Worm (Caenorhabditis elegans) whole organism, mixed stage, embryonic: ENCODE data around the gene piga-1.
A peak's percentile ranks its signal among the peaks of the same experiment; 100 is the strongest.

Source experiments
- M03D4.4 ChIP-seq: sonication (generic microtip); optimal IDR thresholded peaks from 2 replicates; lab custom pipeline; 2017; ENCODE audit warnings: mild to moderate bottlenecking, missing genetic modification characterization, missing compliant biosample characterization
- bed-3 ChIP-seq: fragments of 200-800 bp; sonication (Bioruptor generic); optimal IDR thresholded peaks from 3 replicates; lab custom pipeline; 2018; ENCODE audit warnings: mild to moderate bottlenecking, missing genetic modification characterization, moderate library complexity, missing compliant biosample characterization
- blmp-1 ChIP-seq: fragments of 150-350 bp; optimal IDR thresholded peaks from 2 replicates; lab custom pipeline; 2014; ENCODE audit warnings: missing biosample characterization, missing genetic modification characterization
- ceh-43 ChIP-seq: fragments of 200-800 bp; sonication (Bioruptor generic); optimal IDR thresholded peaks from 2 replicates; lab custom pipeline; 2018; ENCODE audit warnings: mild to moderate bottlenecking, missing genetic modification characterization, moderate library complexity, missing compliant biosample characterization
- ces-1 ChIP-seq: fragments of 150-350 bp; optimal IDR thresholded peaks from 2 replicates; lab custom pipeline; 2014; ENCODE audit warnings: missing biosample characterization, missing genetic modification reagents, missing genetic modification characterization
- cnd-1 ChIP-seq: fragments of 200-800 bp; sonication (Bioruptor generic); optimal IDR thresholded peaks from 2 replicates; lab custom pipeline; 2018; ENCODE audit warnings: mild to moderate bottlenecking, missing genetic modification characterization, missing compliant biosample characterization
- drap-1 ChIP-seq: fragments of 200-800 bp; sonication (Bioruptor generic); optimal IDR thresholded peaks from 3 replicates; lab custom pipeline; 2018; ENCODE audit warnings: mild to moderate bottlenecking, missing genetic modification characterization, missing compliant biosample characterization
- elt-1 ChIP-seq: sonication (generic microtip); optimal IDR thresholded peaks from 2 replicates; lab custom pipeline; 2017; ENCODE audit warnings: missing genetic modification characterization, mild to moderate bottlenecking, missing compliant biosample characterization, antibody characterized with exemption, moderate library complexity, borderline replicate concordance; ENCODE audit not compliant: insufficient read depth
- elt-3 ChIP-seq: fragments of 150-350 bp; optimal IDR thresholded peaks from 2 replicates; lab custom pipeline; 2014; ENCODE audit warnings: missing biosample characterization, missing genetic modification characterization
- ham-2 ChIP-seq: fragments of 200-800 bp; sonication (Bioruptor generic); optimal IDR thresholded peaks from 2 replicates; lab custom pipeline; 2018; ENCODE audit warnings: mild to moderate bottlenecking, missing genetic modification characterization, missing compliant biosample characterization
- hlh-1 ChIP-seq: fragments of 150-350 bp; optimal IDR thresholded peaks from 2 replicates; lab custom pipeline; 2014; ENCODE audit warnings: missing biosample characterization, missing genetic modification reagents, missing genetic modification characterization
- lin-13 ChIP-seq: fragments of 150-350 bp; optimal IDR thresholded peaks from 2 replicates; lab custom pipeline; 2014; ENCODE audit warnings: missing biosample characterization, missing genetic modification characterization
- lin-32 ChIP-seq: fragments of 200-800 bp; sonication (Bioruptor generic); optimal IDR thresholded peaks from 2 replicates; lab custom pipeline; 2018; ENCODE audit warnings: mild to moderate bottlenecking, missing genetic modification characterization, missing compliant biosample characterization
- lsy-2 ChIP-seq: fragments of 150-350 bp; optimal IDR thresholded peaks from 2 replicates; lab custom pipeline; 2014; ENCODE audit warnings: missing biosample characterization, missing genetic modification characterization
- mab-5 ChIP-seq: fragments of 150-350 bp; optimal IDR thresholded peaks from 2 replicates; lab custom pipeline; 2014; ENCODE audit warnings: missing biosample characterization, missing genetic modification characterization
- mls-2 ChIP-seq: sonication (generic microtip); optimal IDR thresholded peaks from 2 replicates; lab custom pipeline; 2016; ENCODE audit warnings: mild to moderate bottlenecking, missing genetic modification characterization, moderate library complexity, missing compliant biosample characterization
- nhr-12 ChIP-seq: fragments of 150-350 bp; optimal IDR thresholded peaks from 2 replicates; lab custom pipeline; 2014; ENCODE audit warnings: missing biosample characterization, missing genetic modification characterization
- nhr-237 ChIP-seq: fragments of 150-350 bp; optimal IDR thresholded peaks from 2 replicates; lab custom pipeline; 2014; ENCODE audit warnings: missing biosample characterization, missing genetic modification characterization
- nhr-76 ChIP-seq: sonication (generic microtip); optimal IDR thresholded peaks from 2 replicates; lab custom pipeline; 2017; ENCODE audit warnings: missing biosample characterization, missing genetic modification characterization
- pha-4 ChIP-seq: fragments of 150-350 bp; optimal IDR thresholded peaks from 2 replicates; lab custom pipeline; 2018; ENCODE audit warnings: missing biosample characterization, missing genetic modification reagents, missing genetic modification characterization
- tbx-8 ChIP-seq: fragments of 200-800 bp; sonication (Bioruptor generic); optimal IDR thresholded peaks from 2 replicates; lab custom pipeline; 2018; ENCODE audit warnings: mild to moderate bottlenecking, missing genetic modification characterization, moderate library complexity, missing compliant biosample characterization
- unc-120 ChIP-seq: sonication (generic microtip); optimal IDR thresholded peaks from 2 replicates; lab custom pipeline; 2017; ENCODE audit warnings: missing genetic modification characterization, missing compliant biosample characterization; ENCODE audit not compliant: poor library complexity, severe bottlenecking
- unc-39 ChIP-seq: fragments of 150-350 bp; optimal IDR thresholded peaks from 2 replicates; lab custom pipeline; 2014; ENCODE audit warnings: missing biosample characterization, missing genetic modification characterization
- unc-62 ChIP-seq: fragments of 150-350 bp; optimal IDR thresholded peaks from 2 replicates; lab custom pipeline; 2014; ENCODE audit warnings: missing biosample characterization, missing genetic modification reagents, missing genetic modification characterization
- zip-8 ChIP-seq: fragments of 150-350 bp; optimal IDR thresholded peaks from 2 replicates; lab custom pipeline; 2014; ENCODE audit warnings: missing biosample characterization, missing genetic modification characterization
- ztf-11 ChIP-seq: fragments of 150-350 bp; optimal IDR thresholded peaks from 2 replicates; lab custom pipeline; 2014; ENCODE audit warnings: missing biosample characterization, missing genetic modification characterization

Gene piga-1

DNA sequence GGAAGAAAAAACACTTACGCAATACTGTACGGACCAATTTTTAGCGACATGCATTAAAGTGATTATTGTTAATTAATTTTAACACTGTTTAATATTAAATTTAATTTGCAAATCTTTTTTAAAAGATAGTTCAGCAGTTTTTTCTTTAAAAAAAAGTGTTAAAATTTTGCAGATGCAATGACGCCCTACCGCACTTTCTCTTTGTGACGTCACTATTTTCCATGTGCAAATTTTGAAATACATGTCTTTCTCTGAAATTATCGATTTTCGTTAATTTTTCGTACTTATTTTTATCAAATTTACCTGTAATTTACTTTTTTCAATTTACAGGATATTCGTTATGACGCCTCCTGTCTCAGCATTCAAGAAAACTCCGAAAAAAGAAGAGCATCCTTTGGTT lies at the start of gene piga-1, which contains the start of gene eif-2Bepsilon:
piga-1 (minus strand) TSS at position 174 of the 400 bp plus-strand sequence.
eif-2Bepsilon (plus strand) TSS at position 331 of the 400 bp plus-strand sequence.
- TF ChIP-seq zip-8 (tag; lab: Kevin White, UChicago) = peak; percentile 56
- no peak for TF ChIP-seq ces-1 (GFP tag; lab: Kevin White, UChicago)

- TF ChIP-seq ceh-43 (no peak), nhr-237 (tag; lab: Kevin White, UChicago) (no peak), lin-32 (GFP tag; lab: Kevin White, UChicago) (no peak), lin-13 (no peak), tbx-8 (GFP tag; lab: Kevin White, UChicago) (no peak)
Observed at ce11 chrII:8710317-8710716, 48.8 kb upstream of the piga-1 start, which contains the start of gene srg-15. TSS of gene srg-15 (minus strand) at chrII:8710417.

DNA sequence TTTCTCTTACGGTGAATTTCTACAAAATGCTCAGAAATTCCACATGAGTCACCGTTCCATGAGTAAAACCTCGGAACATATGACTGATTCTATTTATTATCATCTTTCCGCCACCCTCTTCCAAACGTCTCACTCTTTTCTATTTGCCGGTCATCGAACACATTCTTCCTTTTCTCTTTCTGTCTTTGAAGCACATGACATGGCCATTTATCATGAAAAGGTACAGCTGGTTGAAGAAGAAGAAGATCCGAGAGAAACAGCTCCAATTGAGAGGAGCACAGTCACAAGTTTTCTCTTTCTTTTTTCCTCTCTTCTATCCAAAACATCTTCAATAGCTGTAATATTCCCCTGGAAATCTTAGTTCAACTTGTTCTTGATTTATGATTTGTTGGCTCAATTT lies 45.5 kb upstream of the piga-1 start, which contains the start of gene cup-16:
cup-16 (plus strand) TSS at position 132 of the 400 bp plus-strand sequence.
- peak; percentile 20 for TF ChIP-seq unc-62
- no peak for TF ChIP-seq bed-3 (GFP tag; lab: Kevin White, UChicago)
- TF ChIP-seq lin-13 = no peak
- peak; percentile 35 for TF ChIP-seq hlh-1
- peak; percentile 3 for TF ChIP-seq unc-120 (tag; lab: Kevin White, UChicago)

- TF ChIP-seq pha-4 = no peak
- no peak for TF ChIP-seq zip-8 (tag; lab: Kevin White, UChicago)
Observed at ce11 chrII:8704413-8704874, 42.9 kb upstream of the piga-1 start, which contains the start of gene prx-5. TSS of gene prx-5 (plus strand) at chrII:8704824.

DNA sequence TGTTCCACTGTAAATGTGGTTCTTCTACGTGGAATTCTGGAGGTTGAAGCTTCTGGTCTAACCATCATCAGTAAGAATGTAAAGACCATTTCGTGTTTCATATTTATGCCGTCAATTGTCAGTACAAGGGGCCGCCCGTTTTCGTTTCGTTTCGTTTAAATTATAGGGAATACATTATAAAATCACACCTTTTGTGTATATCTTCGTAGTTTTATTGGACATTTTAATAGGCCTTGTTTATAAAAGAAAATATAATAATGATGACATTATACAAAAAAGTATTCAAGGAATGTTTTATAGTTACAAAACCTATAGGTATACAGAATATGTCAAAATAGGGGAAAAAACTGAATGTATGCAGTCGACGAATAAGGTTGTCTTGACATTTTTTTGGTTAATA lies 42.2 kb upstream of the piga-1 start, which contains the start of gene ceh-7:
ceh-7 (minus strand) TSS at position 101 of the 400 bp plus-strand sequence.
- no peak for TF ChIP-seq nhr-237 (tag; lab: Kevin White, UChicago)
- TF ChIP-seq ham-2 (GFP tag; lab: Kevin White, UChicago) = no peak
- no peak for TF ChIP-seq M03D4.4 (tag; lab: Kevin White, UChicago)
- TF ChIP-seq nhr-76 (tag; lab: Kevin White, UChicago) = no peak
- no peak for TF ChIP-seq ceh-43
- TF ChIP-seq, all 35 proteins: peak for 0

ce11 chrII:8701619-8702350 lies 40.3 kb upstream of the piga-1 start, which contains the start of gene sphk-1:
TSS of gene sphk-1 (minus strand) at chrII:8701669.
- TF ChIP-seq pha-4 (peak; percentile 52), ceh-43 (no peak)

- TF ChIP-seq elt-1 (tag; lab: Kevin White, UChicago) = no peak
- peak; percentile 73 for TF ChIP-seq lsy-2 (tag; lab: Kevin White, UChicago)
- no peak for TF ChIP-seq cnd-1
- TF ChIP-seq mls-2 (tag; lab: Kevin White, UChicago) = no peak
- no peak for TF ChIP-seq ces-1 (GFP tag; lab: Kevin White, UChicago)
- no peak for TF ChIP-seq bed-3 (GFP tag; lab: Kevin White, UChicago)
- no peak for TF ChIP-seq mab-5
- TF ChIP-seq, all 35 proteins: peak for 1
Observed at ce11 chrII:8701059-8701458, 39.5 kb upstream of the piga-1 start.

DNA sequence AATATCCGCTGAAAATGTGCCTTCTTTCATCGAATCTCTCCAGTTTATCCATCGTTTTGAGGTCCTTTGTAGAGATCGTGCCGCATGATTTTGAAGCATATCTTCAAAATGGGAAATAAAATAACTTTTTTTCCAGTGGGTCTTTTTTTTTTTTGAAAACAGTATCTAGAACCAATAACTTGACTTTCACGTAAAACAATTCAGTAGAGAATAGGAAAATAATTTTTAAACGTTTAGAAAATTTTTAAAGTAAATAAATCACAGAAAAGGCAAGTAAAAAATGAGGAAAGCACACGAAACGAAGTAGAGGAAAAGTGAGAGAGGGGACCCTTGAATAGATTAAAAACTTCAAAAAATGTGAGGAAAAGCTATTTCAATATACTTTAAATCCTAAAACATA lies 37.3 kb upstream of the piga-1 start, which contains the start of gene chdh-1:
chdh-1 (minus strand) TSS at position 101 of the 400 bp plus-strand sequence.
- TF ChIP-seq lin-13 (no peak), pha-4 (no peak), unc-62 (no peak)

- TF ChIP-seq lsy-2 (tag; lab: Kevin White, UChicago) (no peak), elt-1 (tag; lab: Kevin White, UChicago) (no peak), ztf-11 (tag; lab: Kevin White, UChicago) (no peak), drap-1 (GFP tag; lab: Kevin White, UChicago) (no peak), M03D4.4 (tag; lab: Kevin White, UChicago) (no peak), hlh-1 (no peak), nhr-12 (no peak), blmp-1 (tag; lab: Kevin White, UChicago) (no peak), unc-39 (tag; lab: Kevin White, UChicago) (no peak), elt-3 (no peak)
- TF ChIP-seq, all 35 proteins: peak for 0
Observed at ce11 chrII:8695783-8696182, 34.3 kb upstream of the piga-1 start, which contains the start of gene C34C6.10. TSS of gene C34C6.10 (minus strand) at chrII:8695883.
